Worm (Caenorhabditis elegans) whole organism, L4 larva: Measurements from ENCODE around the gene Y70C5A.2.

Experiments used
- F44E2.7 ChIP-seq: fragments of 200-800 bp; sonication (Bioruptor generic); IDR thresholded peaks from 2 replicates; pipeline ENCODE4 v2.1.2; 2022; ENCODE audit warnings: missing genetic modification characterization, missing compliant biosample characterization
- R02D3.7 ChIP-seq: fragments of 150-350 bp; sonication (generic microtip); optimal IDR thresholded peaks from 3 replicates; lab custom pipeline; 2014; ENCODE audit warnings: missing biosample characterization, missing genetic modification characterization
- T26A8.4 ChIP-seq: fragments of 200-800 bp; sonication (Bioruptor generic); IDR thresholded peaks from 2 replicates; pipeline ENCODE4 v1.3.6; 2022; ENCODE audit warnings: missing genetic modification characterization, missing compliant biosample characterization
- Y105C5A.15 ChIP-seq: fragments of 200-800 bp; sonication (Bioruptor generic); IDR thresholded peaks from 2 replicates; pipeline ENCODE4 v1.3.6; 2022; ENCODE audit warnings: missing genetic modification characterization, missing compliant biosample characterization
- aha-1 ChIP-seq: fragments of 150-350 bp; peaks from one replicate; lab custom pipeline; 2014; ENCODE audit warnings: missing biosample characterization, missing genetic modification characterization
- aly-2 ChIP-seq: sonication (generic microtip); optimal IDR thresholded peaks from 2 replicates; lab custom pipeline; 2018; ENCODE audit warnings: missing biosample characterization, missing genetic modification characterization
- attf-4 ChIP-seq: sonication (generic microtip); optimal IDR thresholded peaks from 3 replicates; lab custom pipeline; 2017; ENCODE audit warnings: missing biosample characterization, missing genetic modification characterization
- ceh-20 ChIP-seq: fragments of 200-800 bp; sonication (Bioruptor generic); IDR thresholded peaks from 2 replicates; pipeline ENCODE4 v1.3.6; 2022; ENCODE audit warnings: missing genetic modification reagents, missing genetic modification characterization, missing compliant biosample characterization
- ceh-28 ChIP-seq: fragments of 150-350 bp; optimal IDR thresholded peaks from 2 replicates; lab custom pipeline; 2014; ENCODE audit warnings: missing biosample characterization, missing genetic modification reagents, missing genetic modification characterization
- ceh-32 ChIP-seq: sonication (generic microtip); optimal IDR thresholded peaks from 2 replicates; lab custom pipeline; 2016; ENCODE audit warnings: mild to moderate bottlenecking, missing genetic modification characterization, missing compliant biosample characterization; ENCODE audit not compliant: poor library complexity
- ceh-62 ChIP-seq: sonication (generic microtip); optimal IDR thresholded peaks from 2 replicates; lab custom pipeline; 2017; ENCODE audit warnings: missing biosample characterization, missing genetic modification characterization
- ceh-82 ChIP-seq: sonication (generic microtip); optimal IDR thresholded peaks from 2 replicates; lab custom pipeline; 2017; ENCODE audit warnings: missing biosample characterization, missing genetic modification characterization
- daf-16 ChIP-seq, 3 experiments: sonication (generic microtip); optimal IDR thresholded peaks; 2 replicates each; lab custom pipeline; 2016 to 2017; ENCODE audit warnings: missing genetic modification characterization in 3 of 3, missing genetic modification reagents in 3 of 3, mild to moderate bottlenecking in 2 of 3, missing compliant biosample characterization in 2 of 3, missing biosample characterization in 1 of 3, moderate library complexity in 1 of 3
- dmd-6 ChIP-seq: fragments of 200-800 bp; sonication (Bioruptor generic); IDR thresholded peaks from 2 replicates; pipeline ENCODE4 v1.3.6; 2022; ENCODE audit warnings: missing genetic modification reagents, missing genetic modification characterization, missing compliant biosample characterization
- egl-27 ChIP-seq: sonication (generic microtip); optimal IDR thresholded peaks from 3 replicates; lab custom pipeline; 2017; ENCODE audit warnings: missing biosample characterization, missing genetic modification reagents, missing genetic modification characterization
- fos-1 ChIP-seq: fragments of 150-350 bp; optimal IDR thresholded peaks from 2 replicates; lab custom pipeline; 2014; ENCODE audit warnings: missing biosample characterization, missing genetic modification characterization
- gei-8 ChIP-seq: fragments of 200-800 bp; sonication (Bioruptor generic); optimal IDR thresholded peaks from 2 replicates; lab custom pipeline; 2018; ENCODE audit warnings: mild to moderate bottlenecking, missing genetic modification characterization, missing compliant biosample characterization
- hlh-11 ChIP-seq: fragments of 200-800 bp; sonication (Bioruptor generic); optimal IDR thresholded peaks from 2 replicates; lab custom pipeline; 2018; ENCODE audit warnings: mild to moderate bottlenecking, missing genetic modification characterization, missing compliant biosample characterization
- hmg-1.1 ChIP-seq: fragments of 200-800 bp; sonication (Bioruptor generic); IDR thresholded peaks from 2 replicates; pipeline ENCODE4 v1.3.6; 2022; ENCODE audit warnings: missing genetic modification reagents, missing genetic modification characterization, missing compliant biosample characterization
- lim-7 ChIP-seq: fragments of 200-800 bp; sonication (Bioruptor generic); IDR thresholded peaks from 2 replicates; pipeline ENCODE4 v1.3.6; 2022; ENCODE audit warnings: missing genetic modification characterization, missing compliant biosample characterization
- lir-3 ChIP-seq: sonication (generic microtip); optimal IDR thresholded peaks from 2 replicates; lab custom pipeline; 2016; ENCODE audit warnings: mild to moderate bottlenecking, missing genetic modification characterization, missing compliant biosample characterization
- lsy-2 ChIP-seq, 2 experiments: fragments of 150-350 bp in 1 of 2; sonication (generic microtip) in 1 of 2; optimal IDR thresholded peaks; 2 replicates each; lab custom pipeline; 2014 to 2017; ENCODE audit warnings: missing biosample characterization in 2 of 2, missing genetic modification characterization in 2 of 2
- mdl-1 ChIP-seq, 2 experiments: fragments of 150-350 bp in 1 of 2; sonication (generic microtip) in 1 of 2; optimal IDR thresholded peaks; 2 replicates each; lab custom pipeline; 2014 to 2017; ENCODE audit warnings: missing biosample characterization in 2 of 2, missing genetic modification characterization in 2 of 2
- mdt-29 ChIP-seq: fragments of 200-800 bp; sonication (Bioruptor generic); IDR thresholded peaks from 2 replicates; pipeline ENCODE4 v1.3.6; 2022; ENCODE audit warnings: missing genetic modification reagents, missing genetic modification characterization, missing compliant biosample characterization
- mes-2 ChIP-seq: sonication (generic microtip); optimal IDR thresholded peaks from 2 replicates; lab custom pipeline; 2016; ENCODE audit warnings: missing genotype, mild to moderate bottlenecking, missing genetic modification characterization, missing compliant biosample characterization; ENCODE audit not compliant: poor library complexity, severe bottlenecking
- nhr-111 ChIP-seq: fragments of 200-800 bp; sonication (Bioruptor generic); optimal IDR thresholded peaks from 2 replicates; lab custom pipeline; 2018; ENCODE audit warnings: mild to moderate bottlenecking, missing genetic modification characterization, missing compliant biosample characterization
- nhr-25 ChIP-seq: sonication (generic microtip); optimal IDR thresholded peaks from 2 replicates; lab custom pipeline; 2017; ENCODE audit warnings: missing genetic modification characterization, mild to moderate bottlenecking, missing compliant biosample characterization, antibody characterized with exemption, moderate library complexity, borderline replicate concordance; ENCODE audit not compliant: insufficient read depth
- pha-4 ChIP-seq, 2 experiments: fragments of 150-350 bp in 1 of 2; fragments of 200-800 bp in 1 of 2; sonication (Bioruptor generic) in 1 of 2; IDR thresholded peaks in 1 of 2; optimal IDR thresholded peaks in 1 of 2; 2 replicates each; pipeline versions ENCODE4 v1.3.6 to Lab custom; 2014 to 2022; ENCODE audit warnings: missing genetic modification characterization in 2 of 2, missing genetic modification reagents in 2 of 2, missing biosample characterization in 1 of 2, missing compliant biosample characterization in 1 of 2
- php-3 ChIP-seq: fragments of 200-800 bp; sonication (Bioruptor generic); IDR thresholded peaks from 2 replicates; pipeline ENCODE4 v1.3.6; 2022; ENCODE audit warnings: missing genetic modification reagents, missing genetic modification characterization, missing compliant biosample characterization
- pqm-1 ChIP-seq: sonication (generic microtip); optimal IDR thresholded peaks from 2 replicates; lab custom pipeline; 2017; ENCODE audit warnings: missing biosample characterization, missing genetic modification characterization
- set-16 ChIP-seq: fragments of 200-800 bp; sonication (Bioruptor generic); IDR thresholded peaks from 2 replicates; pipeline ENCODE4 v1.3.6; 2022; ENCODE audit warnings: missing genetic modification reagents, missing genetic modification characterization, missing compliant biosample characterization
- snpc-1.2 ChIP-seq: fragments of 200-800 bp; sonication (Bioruptor generic); IDR thresholded peaks from 2 replicates; pipeline ENCODE4 v1.3.6; 2022; ENCODE audit warnings: missing genetic modification reagents, missing genetic modification characterization, missing compliant biosample characterization
- snpc-4 ChIP-seq: fragments of 150-350 bp; optimal IDR thresholded peaks from 2 replicates; lab custom pipeline; 2014; ENCODE audit warnings: missing biosample characterization, missing genetic modification characterization
- spr-3 ChIP-seq: fragments of 200-800 bp; sonication (Bioruptor generic); optimal IDR thresholded peaks from 2 replicates; lab custom pipeline; 2018; ENCODE audit warnings: mild to moderate bottlenecking, missing genetic modification characterization, missing compliant biosample characterization
- tag-97 ChIP-seq: fragments of 200-800 bp; sonication (Bioruptor generic); IDR thresholded peaks from 2 replicates; pipeline ENCODE4 v1.3.6; 2022; ENCODE audit warnings: missing genetic modification characterization, missing compliant biosample characterization
- unc-130 ChIP-seq: sonication (generic microtip); optimal IDR thresholded peaks from 2 replicates; lab custom pipeline; 2016; ENCODE audit warnings: missing genetic modification reagents, missing genetic modification characterization, missing compliant biosample characterization
- unc-62 ChIP-seq, 3 experiments: fragments of 150-350 bp in 1 of 3; sonication (generic microtip); optimal IDR thresholded peaks in 2 of 3; peaks in 1 of 3; 1 replicate in 1 of 3; 2 replicates in 2 of 3; lab custom pipeline; 2014 to 2017; ENCODE audit warnings: missing biosample characterization in 3 of 3, missing genetic modification characterization in 3 of 3, missing genetic modification reagents in 3 of 3, missing genotype in 1 of 3
- zfp-3 ChIP-seq: fragments of 200-800 bp; sonication (Bioruptor generic); conservative IDR thresholded peaks from 2 replicates; pipeline ENCODE4 v1.3.6; 2022; ENCODE audit warnings: missing genetic modification reagents, missing genetic modification characterization, missing compliant biosample characterization

The Y70C5A.2 gene

DNA sequence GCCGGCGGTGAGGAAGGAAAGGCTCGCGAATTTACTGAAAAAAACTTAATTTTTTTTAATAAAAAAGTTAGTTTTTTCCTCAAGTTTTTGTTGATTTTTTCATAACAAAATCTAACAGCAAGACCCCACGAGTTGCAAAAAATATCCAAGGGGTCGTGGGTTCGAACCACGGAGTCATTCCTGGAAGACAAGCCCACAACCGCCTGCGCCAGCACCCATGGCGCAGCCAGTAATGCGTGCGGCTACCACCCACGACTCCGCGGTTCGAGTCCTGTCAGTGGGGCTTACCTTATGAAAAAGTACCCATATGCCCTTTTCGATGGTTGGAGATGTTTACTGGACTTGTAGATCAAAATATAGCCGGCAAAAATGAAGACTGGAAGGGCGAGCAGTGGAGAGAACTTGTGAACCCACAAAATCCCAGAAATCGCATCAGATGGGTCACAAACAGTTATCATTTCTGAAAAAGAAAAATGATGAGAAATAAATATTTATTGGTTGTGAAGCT is at the start of gene Y70C5A.2:
TSS of gene Y70C5A.2 (minus strand) at position 458 of the 508 bp plus-strand sequence.
- peak in 1 of 2 experiments; percentile 20 for TF ChIP-seq unc-62 (GFP tag; optimal IDR thresholded peaks at IDR 0.05 in 1 of 2; lab: Kevin White, UChicago)
- TF ChIP-seq unc-62 (tag; optimal IDR thresholded peaks at IDR 0.05; lab: Kevin White, UChicago): no peak
- TF ChIP-seq attf-4 (tag; lab: Kevin White, UChicago): no peak
- TF ChIP-seq snpc-1.2: 0 out of 2 replicates have a peak, but pooled peaks have one; percentile 9

DNA sequence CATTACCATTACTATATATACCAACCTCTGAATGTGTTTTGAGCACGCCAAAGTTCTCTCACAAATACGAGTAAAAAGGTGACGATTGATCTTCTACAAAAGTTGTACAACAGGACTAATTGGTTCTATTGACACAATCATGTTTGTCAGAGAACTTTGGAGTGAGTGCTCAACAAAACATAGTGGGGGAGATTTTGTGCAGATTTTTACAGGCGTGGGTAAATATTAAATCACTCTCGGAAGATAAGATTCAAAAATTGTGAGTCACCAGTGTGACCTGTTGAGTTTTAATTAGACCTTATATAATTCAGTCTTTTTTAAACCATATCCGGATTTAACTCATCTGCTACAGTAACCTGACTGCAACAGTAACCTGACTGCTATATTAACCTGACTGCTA is 49.2 kb upstream of the Y70C5A.2 start, which contains the start of gene F14F8.8:
TSS of gene F14F8.8 (minus strand) at position 101 of the 400 bp plus-strand sequence.
- no peak for TF ChIP-seq nhr-111 (GFP tag; lab: Kevin White, UChicago)
- TF ChIP-seq hlh-11 (tag; lab: Kevin White, UChicago): no peak
- no peak for TF ChIP-seq attf-4 (tag; lab: Kevin White, UChicago)
- TF ChIP-seq set-16 (GFP tag; lab: Robert Waterston, UW): no peak
- TF ChIP-seq hmg-1.1: no peak
- no peak for TF ChIP-seq nhr-25 (tag; lab: Kevin White, UChicago)
- no peak for TF ChIP-seq snpc-4 (tag; lab: Kevin White, UChicago)
- TF ChIP-seq pqm-1: no peak
- no peak for TF ChIP-seq T26A8.4 (GFP tag; lab: Robert Waterston, UW)
- TF ChIP-seq fos-1 (tag; lab: Kevin White, UChicago): no peak
- no peak for TF ChIP-seq mdt-29 (GFP tag; lab: Robert Waterston, UW)
- TF ChIP-seq lir-3 (tag; lab: Kevin White, UChicago): no peak
- TF ChIP-seq aly-2: no peak
- TF ChIP-seq daf-16 (GFP tag; optimal IDR thresholded peaks at IDR 0.05; lab: Kevin White, UChicago): no peak
- TF ChIP-seq daf-16 (tag; optimal IDR thresholded peaks at IDR 0.05; lab: Kevin White, UChicago): no peak
- no peak for TF ChIP-seq ceh-32 (tag; lab: Kevin White, UChicago)

DNA sequence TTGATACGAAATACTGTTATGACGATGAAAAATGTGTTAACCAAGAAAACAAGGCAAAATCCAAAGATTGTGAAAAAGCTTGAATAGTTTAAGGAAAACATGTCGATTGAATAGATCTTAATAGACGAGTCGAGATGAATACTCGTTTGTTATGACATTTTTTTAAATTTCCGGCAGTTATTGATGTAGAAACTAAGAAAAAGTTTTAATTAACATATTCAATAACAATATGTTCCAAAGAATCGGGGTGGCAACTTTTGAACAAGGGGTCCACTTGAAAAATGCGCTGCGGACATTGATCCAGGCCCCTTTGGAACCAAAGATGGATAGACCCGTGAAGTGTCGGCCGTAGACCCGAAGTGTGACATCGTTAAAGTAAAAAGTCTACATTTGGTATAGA is 48.2 kb upstream of the Y70C5A.2 start, which contains the start of gene str-61:
TSS of gene str-61 (minus strand) at position 101 of the 400 bp plus-strand sequence.
- no peak for TF ChIP-seq mdl-1 (tag; optimal IDR thresholded peaks at IDR 0.05; lab: Kevin White, UChicago)
- TF ChIP-seq unc-130 (GFP tag; lab: Kevin White, UChicago): no peak
- no peak for TF ChIP-seq lsy-2 (tag; optimal IDR thresholded peaks at IDR 0.05; lab: Kevin White, UChicago)
- peak; percentile 6 for TF ChIP-seq aha-1 (tag; lab: Kevin White, UChicago)

ce11 chrV:16668473-16668872 is 45.5 kb upstream of the Y70C5A.2 start, which contains the start of gene F14F8.9:
Gene F14F8.9 (minus strand): TSS chrV:16668573.
- TF ChIP-seq dmd-6 (GFP tag; lab: Robert Waterston, UW) (no peak), ceh-82 (tag; lab: Kevin White, UChicago) (no peak), gei-8 (GFP tag; lab: Kevin White, UChicago) (no peak), tag-97 (GFP tag; lab: Robert Waterston, UW) (no peak), mdt-29 (GFP tag; lab: Robert Waterston, UW) (no peak), spr-3 (no peak), ceh-28 (no peak), ceh-32 (tag; lab: Kevin White, UChicago) (no peak), Y105C5A.15 (GFP tag; lab: Robert Waterston, UW) (no peak), ceh-20 (GFP tag; lab: Robert Waterston, UW) (no peak), F44E2.7 (no peak)

DNA sequence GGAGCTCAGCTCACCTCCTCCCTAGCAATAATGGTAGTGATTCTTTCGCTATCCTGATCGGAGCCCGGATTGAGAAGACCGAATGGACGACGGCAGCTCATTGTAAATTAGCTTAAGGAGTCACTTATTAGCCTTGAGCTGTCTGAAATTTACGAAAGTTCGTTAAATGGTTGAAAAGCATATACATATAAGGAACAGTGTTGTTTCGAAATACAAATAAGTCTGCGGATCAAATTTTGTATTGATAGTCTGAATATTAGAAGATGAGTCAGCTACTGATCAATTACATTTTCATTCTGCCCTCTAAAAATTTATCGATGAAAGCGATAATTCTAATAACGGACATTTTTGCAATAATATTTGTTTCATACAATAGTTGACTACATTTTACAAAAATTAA is 43.6 kb upstream of the Y70C5A.2 start, which contains the start of gene F14F8.14:
TSS of gene F14F8.14 (minus strand) at position 101 of the 400 bp plus-strand sequence.
- TF ChIP-seq lim-7 (GFP tag; lab: Robert Waterston, UW): no peak
- no peak for TF ChIP-seq egl-27
- no peak for TF ChIP-seq dmd-6 (GFP tag; lab: Robert Waterston, UW)
- no peak for TF ChIP-seq zfp-3
- TF ChIP-seq mes-2 (tag; lab: Kevin White, UChicago): no peak
- TF ChIP-seq ceh-62 (tag; lab: Kevin White, UChicago): no peak
- no peak for TF ChIP-seq R02D3.7 (tag; lab: Kevin White, UChicago)
- no peak for TF ChIP-seq gei-8 (GFP tag; lab: Kevin White, UChicago)
- no peak for TF ChIP-seq php-3 (GFP tag; lab: Robert Waterston, UW)
- TF ChIP-seq pha-4 (GFP tag; IDR thresholded peaks at IDR 0.05; lab: Robert Waterston, UW): no peak
- no peak for TF ChIP-seq pha-4 (tag; optimal IDR thresholded peaks at IDR 0.05; lab: Kevin White, UChicago)
